Fruit fly (Drosophila melanogaster) whole organism, embryonic: Measurements from ENCODE around the gene CG2059.

Experiments
- Adf1 ChIP-seq: fragments of 200-800 bp; sonication (Bioruptor generic); IDR thresholded peaks from 2 replicates; pipeline ENCODE4 v1.3.6; 2022; ENCODE audit warnings: missing biosample characterization, missing genetic modification characterization
- B-H1 ChIP-seq: fragments of 200-800 bp; sonication (Bioruptor generic); IDR thresholded peaks from 3 replicates; pipeline ENCODE4 v1.3.6; 2022; ENCODE audit warnings: missing biosample characterization, missing genetic modification characterization
- Blimp-1 ChIP-seq: fragments of 200-800 bp; sonication (Bioruptor generic); optimal IDR thresholded peaks from 3 replicates; lab custom pipeline; 2018; ENCODE audit warnings: missing biosample characterization, missing genetic modification characterization, mild to moderate bottlenecking, moderate library complexity, missing genetic modification reagents
- CG11504 ChIP-seq: fragments of 200-800 bp; sonication (Bioruptor generic); optimal IDR thresholded peaks from 3 replicates; lab custom pipeline; 2019; ENCODE audit warnings: missing biosample characterization, mild to moderate bottlenecking, missing genetic modification characterization, moderate library complexity
- CG12071 ChIP-seq: fragments of 200-800 bp; sonication (Bioruptor generic); optimal IDR thresholded peaks from 3 replicates; lab custom pipeline; 2018; ENCODE audit warnings: missing biosample characterization, mild to moderate bottlenecking, missing genetic modification characterization
- CG12219 ChIP-seq: fragments of 200-800 bp; sonication (Bioruptor generic); optimal IDR thresholded peaks from 3 replicates; lab custom pipeline; 2018; ENCODE audit warnings: missing biosample characterization, mild to moderate bottlenecking, missing genetic modification characterization
- CG14710 ChIP-seq: fragments of 200-800 bp; sonication (Bioruptor generic); optimal IDR thresholded peaks from 3 replicates; lab custom pipeline; 2019; ENCODE audit warnings: missing biosample characterization, mild to moderate bottlenecking, missing genetic modification characterization, moderate library complexity
- CG15479 ChIP-seq: fragments of 200-800 bp; sonication (Bioruptor generic); optimal IDR thresholded peaks from 3 replicates; lab custom pipeline; 2019; ENCODE audit warnings: missing biosample characterization, mild to moderate bottlenecking, missing genetic modification characterization, moderate library complexity
- CG15601 ChIP-seq: fragments of 200-800 bp; sonication (Bioruptor generic); optimal IDR thresholded peaks from 3 replicates; lab custom pipeline; 2019; ENCODE audit warnings: missing biosample characterization, mild to moderate bottlenecking, missing genetic modification characterization, moderate library complexity
- CG17802 ChIP-seq: fragments of 200-800 bp; sonication (Bioruptor generic); optimal IDR thresholded peaks from 2 replicates; lab custom pipeline; 2018; ENCODE audit warnings: missing biosample characterization, mild to moderate bottlenecking, missing genetic modification characterization, moderate library complexity
- CG1832 ChIP-seq: fragments of 200-800 bp; sonication (Bioruptor generic); optimal IDR thresholded peaks from 2 replicates; lab custom pipeline; 2017; ENCODE audit warnings: missing biosample characterization, mild to moderate bottlenecking, missing genetic modification characterization, inconsistent platforms
- CG2129 ChIP-seq: fragments of 200-800 bp; sonication (Bioruptor generic); IDR thresholded peaks from 2 replicates; pipeline ENCODE4 v1.3.6; 2022; ENCODE audit warnings: missing biosample characterization, missing genetic modification characterization; ENCODE audit not compliant: partially characterized antibody
- CG2889 ChIP-seq: fragments of 200-800 bp; sonication (Bioruptor generic); IDR thresholded peaks from 3 replicates; pipeline ENCODE4 v1.3.6; 2022; ENCODE audit warnings: missing biosample characterization, missing genetic modification characterization
- CG30431 ChIP-seq: fragments of 200-800 bp; sonication (Bioruptor generic); optimal IDR thresholded peaks from 2 replicates; lab custom pipeline; 2017; ENCODE audit warnings: missing biosample characterization, missing genetic modification characterization
- CG33557 ChIP-seq: fragments of 200-800 bp; sonication (Bioruptor generic); optimal IDR thresholded peaks from 2 replicates; lab custom pipeline; 2019; ENCODE audit warnings: missing biosample characterization, mild to moderate bottlenecking, missing genetic modification characterization, moderate library complexity
- CG3995 ChIP-seq: fragments of 200-800 bp; sonication (Bioruptor generic); optimal IDR thresholded peaks from 3 replicates; lab custom pipeline; 2016; ENCODE audit warnings: missing biosample characterization, missing genetic modification characterization
- CG4282 ChIP-seq: fragments of 200-800 bp; sonication (Bioruptor generic); optimal IDR thresholded peaks from 2 replicates; lab custom pipeline; 2016; ENCODE audit warnings: missing biosample characterization, missing genetic modification characterization
- CG6689 ChIP-seq: fragments of 200-800 bp; sonication (Bioruptor generic); IDR thresholded peaks from 2 replicates; pipeline ENCODE4 v1.3.6; 2022; ENCODE audit warnings: missing biosample characterization, missing genetic modification characterization
- CG7786 ChIP-seq: fragments of 200-800 bp; sonication (Bioruptor generic); optimal IDR thresholded peaks from 2 replicates; lab custom pipeline; 2016; ENCODE audit warnings: missing biosample characterization, missing genetic modification characterization
- CG8290 ChIP-seq, 3 experiments: fragments of 200-800 bp; sonication (Bioruptor generic); optimal IDR thresholded peaks; 2 replicates each; lab custom pipeline; 2016 to 2019; ENCODE audit warnings: missing biosample characterization in 3 of 3, missing genetic modification characterization in 3 of 3, mild to moderate bottlenecking in 2 of 3, moderate library complexity in 1 of 3
- CG9609 ChIP-seq: fragments of 200-800 bp; sonication (Bioruptor generic); optimal IDR thresholded peaks from 3 replicates; lab custom pipeline; 2016; ENCODE audit warnings: missing biosample characterization, missing genetic modification characterization
- CkIIα-i1 ChIP-seq: fragments of 200-800 bp; sonication (Bioruptor generic); IDR thresholded peaks from 2 replicates; pipeline ENCODE4 v1.3.6; 2022; ENCODE audit warnings: missing biosample characterization, missing genetic modification characterization
- D19A ChIP-seq: fragments of 200-800 bp; optimal IDR thresholded peaks from 3 replicates; lab custom pipeline; 2019; ENCODE audit warnings: missing biosample characterization, mild to moderate bottlenecking, missing genetic modification characterization, moderate library complexity
- Dad ChIP-seq: fragments of 200-800 bp; sonication (Bioruptor generic); optimal IDR thresholded peaks from 3 replicates; lab custom pipeline; 2016; ENCODE audit warnings: missing biosample characterization, missing genetic modification characterization
- Dek ChIP-seq: fragments of 200-800 bp; sonication (Bioruptor generic); optimal IDR thresholded peaks from 3 replicates; lab custom pipeline; 2019; ENCODE audit warnings: missing biosample characterization, mild to moderate bottlenecking, missing genetic modification characterization, moderate library complexity
- HLH54F ChIP-seq: fragments of 200-800 bp; sonication (Bioruptor generic); optimal IDR thresholded peaks from 3 replicates; lab custom pipeline; 2016; ENCODE audit warnings: missing biosample characterization, missing genetic modification characterization
- Hand ChIP-seq: fragments of 200-800 bp; sonication (Bioruptor generic); optimal IDR thresholded peaks from 2 replicates; lab custom pipeline; 2017; ENCODE audit warnings: mild to moderate bottlenecking, missing biosample characterization, missing genetic modification reagents, missing genetic modification characterization
- Mrtf ChIP-seq: fragments of 200-800 bp; sonication (Bioruptor generic); IDR thresholded peaks from 3 replicates; pipeline ENCODE4 v1.3.6; 2022; ENCODE audit warnings: missing biosample characterization, missing genetic modification characterization
- Optix ChIP-seq: fragments of 200-800 bp; sonication (Bioruptor generic); IDR thresholded peaks from 3 replicates; pipeline ENCODE4 v1.3.6; 2022; ENCODE audit warnings: missing biosample characterization, missing genetic modification characterization
- Sox102F ChIP-seq: fragments of 200-800 bp; sonication (Bioruptor generic); optimal IDR thresholded peaks from 2 replicates; lab custom pipeline; 2018; ENCODE audit warnings: missing biosample characterization, mild to moderate bottlenecking, missing genetic modification characterization, moderate library complexity
- Spps ChIP-seq: fragments of 200-800 bp; sonication (Bioruptor generic); optimal IDR thresholded peaks from 2 replicates; lab custom pipeline; 2018; ENCODE audit warnings: missing biosample characterization, mild to moderate bottlenecking, missing genetic modification characterization
- TFAM ChIP-seq: fragments of 200-800 bp; sonication (Bioruptor generic); optimal IDR thresholded peaks from 2 replicates; lab custom pipeline; 2017; ENCODE audit warnings: missing biosample characterization, missing genetic modification characterization, inconsistent platforms
- Trl ChIP-seq, 3 experiments: fragments of >200 bp in 2 of 3; fragments of 200-800 bp in 1 of 3; sonication (Bioruptor generic) in 1 of 3; optimal IDR thresholded peaks; 2 replicates in 1 of 3; 3 replicates in 2 of 3; lab custom pipeline; 2016 to 2017; ENCODE audit warnings: missing biosample characterization in 1 of 3, missing genetic modification characterization in 1 of 3
- bbx ChIP-seq: fragments of 200-800 bp; sonication (Bioruptor generic); IDR thresholded peaks from 2 replicates; pipeline ENCODE4 v1.3.6; 2022; ENCODE audit warnings: missing biosample characterization, missing genetic modification characterization; ENCODE audit not compliant: partially characterized antibody
- btn ChIP-seq: fragments of 200-800 bp; sonication (Bioruptor generic); optimal IDR thresholded peaks from 2 replicates; lab custom pipeline; 2016; ENCODE audit warnings: missing biosample characterization, missing genetic modification characterization
- klu ChIP-seq: fragments of 200-800 bp; sonication (Bioruptor generic); IDR thresholded peaks from 2 replicates; pipeline ENCODE4 v1.3.6; 2022; ENCODE audit warnings: missing biosample characterization, missing genetic modification characterization
- mam ChIP-seq: fragments of 200-800 bp; sonication (Bioruptor generic); optimal IDR thresholded peaks from 3 replicates; lab custom pipeline; 2016; ENCODE audit warnings: missing biosample characterization, missing genetic modification characterization
- onecut ChIP-seq: fragments of 200-800 bp; sonication (Bioruptor generic); IDR thresholded peaks from 2 replicates; pipeline ENCODE4 v1.3.6; 2022; ENCODE audit warnings: missing biosample characterization, missing genetic modification characterization
- phol ChIP-seq: fragments of 200-800 bp; sonication (Bioruptor generic); optimal IDR thresholded peaks from 3 replicates; lab custom pipeline; 2018; ENCODE audit warnings: missing biosample characterization, mild to moderate bottlenecking, missing genetic modification characterization, moderate library complexity
- pum ChIP-seq: fragments of 200-800 bp; sonication (Bioruptor generic); optimal IDR thresholded peaks from 2 replicates; lab custom pipeline; 2016; ENCODE audit warnings: missing biosample characterization, missing genetic modification characterization
- sc ChIP-seq, 3 experiments: fragments of >200 bp in 2 of 3; fragments of 200-800 bp in 1 of 3; sonication (Bioruptor generic) in 1 of 3; optimal IDR thresholded peaks; 2 replicates in 2 of 3; 3 replicates in 1 of 3; lab custom pipeline; 2017; ENCODE audit warnings: mild to moderate bottlenecking in 1 of 3, missing biosample characterization in 1 of 3, missing genetic modification characterization in 1 of 3, missing genetic modification reagents in 1 of 3
- schlank ChIP-seq: fragments of 200-800 bp; sonication (Bioruptor generic); optimal IDR thresholded peaks from 2 replicates; lab custom pipeline; 2018; ENCODE audit warnings: missing biosample characterization, mild to moderate bottlenecking, missing genetic modification characterization
- slbo ChIP-seq: fragments of 200-800 bp; sonication (Bioruptor generic); IDR thresholded peaks from 2 replicates; pipeline ENCODE4 v1.3.6; 2022; ENCODE audit warnings: missing biosample characterization, missing genetic modification characterization
- tgo ChIP-seq: fragments of 200-800 bp; sonication (Bioruptor generic); IDR thresholded peaks from 3 replicates; pipeline ENCODE4 v1.3.6; 2022; ENCODE audit warnings: missing biosample characterization, missing genetic modification characterization
- tup ChIP-seq: fragments of 200-800 bp; sonication (Bioruptor generic); optimal IDR thresholded peaks from 2 replicates; lab custom pipeline; 2016; ENCODE audit warnings: missing biosample characterization, mild to moderate bottlenecking, missing genetic modification characterization, moderate library complexity
- twi ChIP-seq: fragments of 200-800 bp; optimal IDR thresholded peaks from 2 replicates; lab custom pipeline; 2019; ENCODE audit warnings: missing biosample characterization, mild to moderate bottlenecking, missing genetic modification characterization, moderate library complexity
- usp ChIP-seq: fragments of >200 bp; optimal IDR thresholded peaks from 2 replicates; lab custom pipeline; 2017; ENCODE audit warnings: missing biosample characterization, missing genetic modification characterization
- vnd ChIP-seq: fragments of 200-800 bp; sonication (Bioruptor generic); IDR thresholded peaks from 3 replicates; pipeline ENCODE4 v1.3.6; 2022; ENCODE audit warnings: missing biosample characterization, missing genetic modification characterization; ENCODE audit not compliant: partially characterized antibody

CG2059 gene

DNA sequence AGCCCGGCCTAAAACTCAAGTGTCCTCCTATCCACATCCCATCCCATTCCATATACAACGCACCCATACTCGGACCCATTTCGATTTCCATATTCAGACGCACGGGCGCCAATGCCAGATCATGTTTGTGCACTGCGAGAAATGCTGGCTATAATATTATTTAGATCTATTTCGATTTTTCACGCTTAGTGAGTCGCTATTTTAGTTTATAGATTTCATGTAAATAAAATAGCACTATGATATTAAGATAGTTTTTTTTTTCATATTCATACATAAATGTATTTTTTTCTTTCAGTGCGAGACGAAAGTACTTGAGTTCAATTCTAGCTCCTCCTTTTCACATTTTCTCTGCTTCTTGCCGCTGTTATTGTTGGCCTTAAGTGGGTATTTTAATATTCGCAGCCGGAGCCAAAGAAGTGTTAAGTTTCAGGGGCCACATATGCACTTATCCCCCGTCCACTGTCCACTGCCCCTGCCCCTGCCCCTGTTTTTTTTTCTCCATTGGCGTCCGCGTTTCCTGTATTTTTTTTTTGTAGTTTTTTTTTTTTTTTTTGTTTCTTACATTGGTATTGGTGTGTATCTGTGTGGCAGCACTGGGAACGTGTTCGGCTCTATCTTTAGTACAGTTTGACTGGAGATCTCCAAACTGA, 5.8 kb downstream of the CG2059 start (continued):
- TF ChIP-seq CG12219 (peak; percentile 61), sc (optimal IDR thresholded peaks at IDR 0.05; lab: Kevin White, UChicago) (no peak), sc (GFP tag; optimal IDR thresholded peaks at IDR 0.05; lab: Kevin White, UChicago) (peak; percentile 73), CG14710 (tag; lab: Kevin White, UChicago) (no peak), CG33557 (peak; percentile 95), CG15601 (tag; lab: Kevin White, UChicago) (peak; percentile 81), phol (tag; lab: Kevin White, UChicago) (peak; percentile 90), Spps (tag; lab: Kevin White, UChicago) (peak; percentile 80), Trl (optimal IDR thresholded peaks at IDR 0.05; lab: Kevin White, UChicago) (no peak), Trl (GFP tag; optimal IDR thresholded peaks at IDR 0.05; lab: Kevin White, UChicago) (peak; percentile 41), pum (GFP tag; lab: Kevin White, UChicago) (peak; percentile 36), schlank (tag; lab: Kevin White, UChicago) (no peak), CG11504 (tag; lab: Kevin White, UChicago) (peak; percentile 75), klu (GFP tag; lab: Robert Waterston, UW) (no peak), mam (GFP tag; lab: Kevin White, UChicago) (peak; percentile 7), CG8290 (GFP tag; optimal IDR thresholded peaks at IDR 0.05; lab: Kevin White, UChicago) (peak; percentile 62), CG8290 (tag; optimal IDR thresholded peaks at IDR 0.05; lab: Kevin White, UChicago) (peak in 1 of 2 experiments; percentile 48), tup (GFP tag; lab: Kevin White, UChicago) (peak; percentile 68), Dad (peak; percentile 34), slbo (GFP tag; lab: Robert Waterston, UW) (no peak), tgo (GFP tag; lab: Robert Waterston, UW) (peak; percentile 68; the same call in 2 of the 3 replicates), CkIIα-i1 (GFP tag; lab: Robert Waterston, UW) (no peak), Dek (tag; lab: Kevin White, UChicago) (no peak), Blimp-1 (GFP tag; lab: Kevin White, UChicago) (peak; percentile 84), Adf1 (no peak), CG17802 (peak; percentile 46), btn (GFP tag; lab: Kevin White, UChicago) (no peak), Sox102F (peak; percentile 80), Mrtf (GFP tag; lab: Robert Waterston, UW) (peak; percentile 48; the same call in 1 of the 3 replicates), CG30431 (GFP tag; lab: Kevin White, UChicago) (peak; percentile 68), CG2129 (GFP tag; lab: Robert Waterston, UW) (no peak), B-H1 (GFP tag; lab: Robert Waterston, UW) (no peak; the same call in 2 of the 3 replicates), CG2889 (GFP tag; lab: Robert Waterston, UW) (no peak), TFAM (GFP tag; lab: Kevin White, UChicago) (no peak), CG12071 (GFP tag; lab: Kevin White, UChicago) (no peak), CG7786 (peak; percentile 49), CG1832 (no peak), usp (GFP tag; lab: Kevin White, UChicago) (no peak), vnd (GFP tag; lab: Robert Waterston, UW) (no peak), HLH54F (GFP tag; lab: Kevin White, UChicago) (peak; percentile 11), CG6689 (GFP tag; lab: Robert Waterston, UW) (peak; percentile 74), CG15479 (GFP tag; lab: Kevin White, UChicago) (no peak), Optix (peak; percentile 39; the same call in 1 of the 3 replicates), CG3995 (GFP tag; lab: Kevin White, UChicago) (no peak), bbx (GFP tag; lab: Robert Waterston, UW) (no peak), CG9609 (GFP tag; lab: Kevin White, UChicago) (peak; percentile 50), CG4282 (GFP tag; lab: Kevin White, UChicago) (no peak), twi (peak; percentile 68), D19A (tag; lab: Kevin White, UChicago) (peak; percentile 76), onecut (GFP tag; lab: Robert Waterston, UW) (peak; percentile 51), Hand (GFP tag; lab: Kevin White, UChicago) (no peak)
